Worm (Caenorhabditis elegans) whole organism, L3 larva: Measurements from ENCODE around the gene srx-93.

ENCODE experiments used
- egl-27 ChIP-seq: sonication (generic microtip); optimal IDR thresholded peaks from 4 replicates; lab custom pipeline; 2017; ENCODE audit warnings: missing biosample characterization, missing genetic modification reagents, missing genetic modification characterization
- nhr-237 ChIP-seq: fragments of 150-350 bp; optimal IDR thresholded peaks from 2 replicates; lab custom pipeline; 2014; ENCODE audit warnings: missing biosample characterization, missing genetic modification characterization
- snpc-4 ChIP-seq: fragments of 150-350 bp; optimal IDR thresholded peaks from 2 replicates; lab custom pipeline; 2014; ENCODE audit warnings: missing biosample characterization, missing genetic modification characterization
- unc-39 ChIP-seq: sonication (generic microtip); optimal IDR thresholded peaks from 4 replicates; lab custom pipeline; 2017; ENCODE audit warnings: missing biosample characterization, missing genetic modification characterization
- unc-62 ChIP-seq: fragments of 150-350 bp; sonication (generic microtip); optimal IDR thresholded peaks from 4 replicates; lab custom pipeline; 2014; ENCODE audit warnings: missing biosample characterization, missing genetic modification reagents, missing genetic modification characterization
- ztf-11 ChIP-seq: fragments of 150-350 bp; optimal IDR thresholded peaks from 2 replicates; lab custom pipeline; 2014; ENCODE audit warnings: missing biosample characterization, missing genetic modification characterization

DNA sequence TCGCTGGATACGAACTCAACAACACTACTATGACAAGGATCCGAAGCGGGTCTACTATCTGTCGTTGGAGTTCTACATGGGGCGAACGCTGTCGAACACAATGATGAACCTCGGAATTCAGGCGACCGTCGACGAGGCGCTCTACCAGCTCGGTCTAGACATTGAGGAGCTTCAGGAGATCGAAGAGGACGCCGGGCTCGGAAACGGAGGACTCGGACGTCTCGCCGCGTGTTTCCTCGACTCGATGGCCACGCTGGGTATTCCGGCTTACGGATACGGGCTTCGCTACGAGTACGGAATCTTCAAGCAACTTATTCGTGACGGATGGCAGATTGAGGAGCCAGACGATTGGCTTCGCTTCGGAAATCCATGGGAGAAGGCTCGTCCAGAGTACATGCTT lies 38.9 kb downstream of the srx-93 start:
- TF ChIP-seq unc-39 (no peak), snpc-4 (no peak), egl-27 (no peak), ztf-11 (tag; lab: Kevin White, UChicago) (no peak), unc-62 (GFP tag; lab: Kevin White, UChicago) (no peak), nhr-237 (no peak)
